Fruit fly (Drosophila melanogaster) whole organism: ENCODE results near the gene Atg12.

Experiments used
- EcR ChIP-seq, 2 experiments: fragments of >200 bp; optimal IDR thresholded peaks; 2 replicates each; lab custom pipeline; 2017; ENCODE audit warnings: missing biosample characterization in 2 of 2, missing genetic modification characterization in 2 of 2, missing genetic modification reagents in 2 of 2
- psq ChIP-seq: fragments of >200 bp; optimal IDR thresholded peaks from 2 replicates; lab custom pipeline; 2017
- usp ChIP-seq: fragments of >200 bp; optimal IDR thresholded peaks from 2 replicates; lab custom pipeline; 2017; ENCODE audit warnings: missing biosample characterization, missing genetic modification characterization, mixed read lengths

dm6 chr3L:12092860-12093359 is 43.9 kb upstream of the Atg12 start:
- TF ChIP-seq usp, result no peak
- TF ChIP-seq psq, result no peak
- TF ChIP-seq EcR (GFP tag; optimal IDR thresholded peaks at IDR 0.05; lab: Kevin White, UChicago), result no peak
